Worm (Caenorhabditis elegans) whole organism, L4/young adult: Measurements from ENCODE around the gene srlf-16.

Experiments used
- W03F9.2 ChIP-seq: fragments of 150-350 bp; optimal IDR thresholded peaks from 2 replicates; lab custom pipeline; 2014; ENCODE audit warnings: missing biosample characterization, missing genetic modification characterization
- dao-5 ChIP-seq: sonication (generic microtip); optimal IDR thresholded peaks from 2 replicates; lab custom pipeline; 2016; ENCODE audit warnings: missing genotype, missing genetic modification characterization, moderate library complexity, missing compliant biosample characterization
- him-1 ChIP-seq: sonication (generic microtip); optimal IDR thresholded peaks from 2 replicates; lab custom pipeline; 2016; ENCODE audit warnings: missing genotype, missing genetic modification reagents, missing genetic modification characterization, missing compliant biosample characterization

DNA sequence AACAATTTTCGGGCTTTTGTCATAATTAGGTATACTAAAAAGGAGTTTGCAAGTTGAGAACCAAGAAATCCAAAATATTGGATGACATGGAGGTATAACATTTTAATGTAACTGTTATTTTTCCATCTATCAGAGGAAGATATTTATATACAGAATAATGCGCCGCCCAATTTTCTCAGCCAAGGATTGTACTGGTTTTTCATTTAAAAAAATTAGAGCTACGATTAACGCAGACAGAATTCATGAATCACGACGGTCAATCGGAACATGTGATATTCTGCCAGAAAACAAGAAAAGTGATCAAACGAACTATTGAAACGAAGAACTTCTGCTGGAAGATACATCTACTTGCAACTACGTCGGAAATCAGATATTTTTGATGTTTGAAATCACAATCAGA is 6.3 kb upstream of the srlf-16 start, which contains the start of gene str-145:
- TF ChIP-seq him-1 (tag; lab: Kevin White, UChicago) (no peak), dao-5 (tag; lab: Kevin White, UChicago) (no peak), W03F9.2 (no peak)
